Worm (Caenorhabditis elegans): Measurements from ENCODE around the gene T12C9.7.

The T12C9.7 gene

DNA sequence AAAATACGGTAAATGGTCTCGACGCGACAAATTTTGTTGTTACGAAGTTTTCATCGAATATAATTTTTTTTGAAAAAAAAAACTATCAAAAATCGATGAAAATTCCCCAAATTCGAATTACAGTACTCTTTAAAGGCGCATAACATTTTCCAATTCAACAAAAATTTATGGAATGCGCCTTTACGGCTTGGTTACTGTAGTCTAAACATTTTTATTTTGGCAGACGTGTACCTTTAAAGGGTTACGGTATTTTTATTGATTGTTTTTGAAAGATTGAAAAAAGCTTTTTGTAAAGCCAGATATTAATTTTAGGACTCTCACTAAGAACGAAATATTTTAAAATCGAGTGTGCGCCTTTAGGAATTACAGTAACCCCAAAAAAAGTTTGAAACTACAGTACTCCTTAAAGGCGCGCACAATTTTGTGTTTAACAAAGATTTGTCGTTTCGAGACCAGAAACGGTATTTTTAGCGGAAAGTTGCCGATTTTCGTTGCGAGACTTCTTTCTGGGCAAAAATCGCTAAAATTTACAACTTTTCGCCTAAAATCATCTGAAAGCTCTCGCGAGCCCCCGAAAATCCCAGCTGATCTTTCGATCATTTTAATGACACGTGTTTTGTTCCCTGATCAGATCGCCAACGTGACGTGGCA lies 13.4 kb upstream of the T12C9.7 start:
- TF ChIP-seq nhr-10 (tag; optimal IDR thresholded peaks at IDR 0.05) (no peak), R02D3.7 (tag; optimal IDR thresholded peaks at IDR 0.05) (no peak), alr-1 (tag; optimal IDR thresholded peaks at IDR 0.05) (no peak), nhr-21 (tag; optimal IDR thresholded peaks at IDR 0.05) (no peak), nhr-129 (tag; optimal IDR thresholded peaks at IDR 0.05) (no peak), ceh-82 (tag; optimal IDR thresholded peaks at IDR 0.05) (no peak), nhr-11 (tag; optimal IDR thresholded peaks at IDR 0.05) (no peak), Y55F3AM.14 (GFP tag; optimal IDR thresholded peaks at IDR 0.05) (no peak), nhr-23 (tag; optimal IDR thresholded peaks at IDR 0.05) (no peak)

DNA sequence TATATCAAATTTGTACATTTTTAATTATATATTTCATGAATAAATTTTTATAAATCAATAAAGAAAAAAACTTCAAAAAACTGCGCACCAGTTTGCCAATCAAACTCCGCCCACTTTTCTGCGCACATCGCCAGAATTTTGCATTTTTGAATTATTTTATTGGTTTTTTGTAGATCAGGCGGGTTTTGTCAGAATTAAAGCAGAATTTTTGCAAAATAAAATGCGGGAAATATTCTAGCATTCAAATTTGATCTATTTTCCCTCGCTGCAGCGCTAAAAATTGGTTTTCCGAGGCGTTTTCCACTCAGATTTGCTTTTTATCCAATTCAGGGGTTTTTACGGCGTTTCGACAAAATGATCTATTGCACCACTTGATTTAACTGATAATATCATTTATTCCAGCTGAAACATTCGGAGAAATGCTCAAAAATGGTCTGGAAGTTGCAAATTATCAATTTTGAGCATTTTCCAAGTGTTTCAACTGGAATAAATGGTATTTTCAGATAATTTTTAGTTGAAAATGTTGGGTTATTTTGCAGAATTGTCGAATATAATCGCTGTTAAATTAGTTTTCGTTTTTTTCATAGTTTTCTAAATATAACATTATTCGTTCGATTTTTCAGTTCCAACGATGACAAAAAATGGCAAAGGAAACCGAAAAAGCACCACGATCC lies 10.4 kb upstream of the T12C9.7 start, which contains the start of gene W06B4.1:
Gene W06B4.1, plus strand, starts transcription at position 624 of the 674 bp plus-strand sequence.
- TF ChIP-seq nhr-10 (tag; optimal IDR thresholded peaks at IDR 0.05) (no peak), ztf-4 (tag; optimal IDR thresholded peaks at IDR 0.05) (no peak), nhr-23 (tag; optimal IDR thresholded peaks at IDR 0.05) (no peak), nhr-237 (tag; optimal IDR thresholded peaks at IDR 0.05) (no peak), unc-39 (tag; optimal IDR thresholded peaks at IDR 0.05) (no peak), unc-62 (GFP tag; optimal IDR thresholded peaks at IDR 0.05) (no peak), egl-27 (tag; optimal IDR thresholded peaks at IDR 0.05) (no peak), nhr-12 (tag; optimal IDR thresholded peaks at IDR 0.05) (no peak), nhr-6 (tag; optimal IDR thresholded peaks at IDR 0.05) (no peak), ztf-1 (GFP tag; conservative IDR thresholded peaks at IDR 0.05) (no peak), mab-5 (tag; optimal IDR thresholded peaks at IDR 0.05) (no peak), alr-1 (tag; optimal IDR thresholded peaks at IDR 0.05) (no peak), F13H6.1 (tag; optimal IDR thresholded peaks at IDR 0.05) (no peak), peb-1 (tag; optimal IDR thresholded peaks at IDR 0.05) (no peak), R02D3.7 (tag; optimal IDR thresholded peaks at IDR 0.05) (no peak), lin-13 (GFP tag; optimal IDR thresholded peaks at IDR 0.05) (no peak), ceh-82 (tag; optimal IDR thresholded peaks at IDR 0.05) (no peak), crh-2 (tag; optimal IDR thresholded peaks at IDR 0.05) (no peak), nhr-129 (tag; optimal IDR thresholded peaks at IDR 0.05) (no peak), nhr-77 (tag; optimal IDR thresholded peaks at IDR 0.05) (no peak)

DNA sequence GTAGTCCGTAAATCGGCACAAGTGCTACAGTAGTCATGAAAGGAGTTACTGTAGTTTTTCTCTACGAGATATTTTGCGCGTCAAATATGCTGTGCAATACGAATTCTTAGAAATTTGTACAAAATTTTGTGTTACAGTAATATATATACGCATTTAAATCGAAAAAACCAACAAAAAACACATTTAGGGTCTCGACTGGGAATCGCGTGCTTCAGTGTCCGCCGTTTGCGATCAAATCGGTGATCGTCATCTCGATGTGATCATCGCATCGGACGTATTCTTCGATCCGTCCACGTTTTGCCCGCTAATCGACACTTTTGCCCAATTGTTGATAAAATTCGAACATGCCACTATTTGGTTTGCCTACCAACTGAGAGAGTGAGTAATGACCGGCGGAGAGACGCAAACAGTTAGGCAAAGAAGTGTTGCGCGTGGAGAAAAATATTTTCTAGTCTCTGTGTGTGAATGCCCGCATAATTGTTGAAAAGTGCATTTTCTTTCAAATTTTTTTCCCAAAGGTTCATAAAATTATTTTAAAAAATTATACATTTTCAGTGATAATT lies 8.2 kb upstream of the T12C9.7 start:
- TF ChIP-seq lin-39 (tag; optimal IDR thresholded peaks at IDR 0.05), result no peak
- TF ChIP-seq fos-1 (tag; optimal IDR thresholded peaks at IDR 0.05), result peak; percentile 67

DNA sequence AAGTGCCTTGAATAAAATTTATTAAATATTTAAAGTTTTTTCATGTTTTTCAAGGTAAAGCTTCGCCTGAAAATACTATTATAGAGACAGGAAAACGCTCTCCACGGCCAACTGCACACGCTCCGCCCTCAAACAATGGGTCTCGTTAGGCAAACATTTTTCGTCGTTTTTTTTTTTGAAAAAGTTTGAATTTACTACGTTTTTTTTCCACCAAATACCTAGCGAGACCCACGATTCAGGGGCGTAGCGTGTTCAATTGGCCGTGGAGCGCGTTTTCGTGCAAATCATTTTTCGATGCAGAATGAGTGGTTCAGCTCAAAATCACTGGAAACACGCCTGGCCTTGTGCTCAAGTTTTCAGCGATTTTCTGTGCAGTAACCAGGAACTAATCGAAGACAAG lies 7.1 kb upstream of the T12C9.7 start, which contains the start of gene W06B4.2:
Gene W06B4.2, plus strand, starts transcription at position 301 of the 400 bp plus-strand sequence.
- TF ChIP-seq egl-27 (tag; optimal IDR thresholded peaks at IDR 0.05), result no peak
- TF ChIP-seq ama-1 (optimal IDR thresholded peaks at IDR 0.05), result no peak
- TF ChIP-seq nhr-6 (tag; optimal IDR thresholded peaks at IDR 0.05), result no peak
- TF ChIP-seq C34F6.9 (tag; optimal IDR thresholded peaks at IDR 0.05), result no peak
- no peak for TF ChIP-seq ceh-82 (tag; optimal IDR thresholded peaks at IDR 0.05)
- no peak for TF ChIP-seq nhr-21 (tag; optimal IDR thresholded peaks at IDR 0.05)
- no peak for TF ChIP-seq R02D3.7 (tag; optimal IDR thresholded peaks at IDR 0.05)
- TF ChIP-seq nhr-237 (tag; optimal IDR thresholded peaks at IDR 0.05), result no peak
- no peak for TF ChIP-seq mab-5 (tag; optimal IDR thresholded peaks at IDR 0.05)
- no peak for TF ChIP-seq Y55F3AM.14 (GFP tag; optimal IDR thresholded peaks at IDR 0.05)
- no peak for TF ChIP-seq crh-2 (tag; optimal IDR thresholded peaks at IDR 0.05)
- TF ChIP-seq ztf-1 (GFP tag; conservative IDR thresholded peaks at IDR 0.05), result no peak
- no peak for TF ChIP-seq lin-39 (tag; optimal IDR thresholded peaks at IDR 0.05)
- no peak for TF ChIP-seq alr-1 (tag; optimal IDR thresholded peaks at IDR 0.05)
- no peak for TF ChIP-seq nhr-129 (tag; optimal IDR thresholded peaks at IDR 0.05)
- no peak for TF ChIP-seq fos-1 (tag; optimal IDR thresholded peaks at IDR 0.05)
- no peak for TF ChIP-seq sem-4 (tag; optimal IDR thresholded peaks at IDR 0.05)
- TF ChIP-seq lsy-2 (tag; optimal IDR thresholded peaks at IDR 0.05), result no peak
- no peak for TF ChIP-seq sma-3 (GFP tag; optimal IDR thresholded peaks at IDR 0.05)

DNA sequence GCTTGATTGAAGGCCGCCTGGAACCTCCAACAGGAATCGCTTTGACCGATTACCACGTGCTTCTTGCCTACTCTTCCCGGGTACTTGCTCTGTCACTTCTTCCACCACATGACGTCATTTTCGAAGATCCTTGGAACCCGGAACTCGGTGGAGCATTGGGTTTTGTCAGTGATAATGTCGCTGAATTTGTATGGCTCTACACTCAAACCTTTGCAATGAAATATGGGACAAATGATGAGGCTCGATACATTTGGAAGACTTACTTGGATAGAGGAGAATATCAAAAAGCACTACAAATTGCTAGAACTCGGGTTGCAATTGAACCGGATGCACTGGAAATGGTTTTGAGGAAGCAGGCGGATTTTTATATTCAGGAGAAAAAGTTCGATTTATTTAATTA lies 2.1 kb upstream of the T12C9.7 start:
- TF ChIP-seq nhr-6 (tag; optimal IDR thresholded peaks at IDR 0.05), result no peak
- TF ChIP-seq unc-55 (GFP tag; optimal IDR thresholded peaks at IDR 0.05), result no peak
- TF ChIP-seq mbf-1 (tag; optimal IDR thresholded peaks at IDR 0.05), result no peak
- no peak for TF ChIP-seq nhr-21 (tag; optimal IDR thresholded peaks at IDR 0.05)
- TF ChIP-seq peb-1 (tag; optimal IDR thresholded peaks at IDR 0.05), result no peak
